Fruit fly (Drosophila melanogaster) whole organism, embryonic: ENCODE results near the gene LysRS.

Source experiments
- Atf6 ChIP-seq: fragments of 200-800 bp; sonication (Bioruptor generic); IDR thresholded peaks from 2 replicates; pipeline ENCODE4 v1.3.6; 2022; ENCODE audit warnings: missing biosample characterization, missing genetic modification characterization
- CG10147 ChIP-seq: fragments of 200-800 bp; sonication (Bioruptor generic); optimal IDR thresholded peaks from 2 replicates; lab custom pipeline; 2019; ENCODE audit warnings: missing biosample characterization, mild to moderate bottlenecking, missing genetic modification characterization, moderate library complexity
- CG10267 ChIP-seq: fragments of 200-800 bp; sonication (Bioruptor generic); optimal IDR thresholded peaks from 2 replicates; lab custom pipeline; 2018; ENCODE audit warnings: missing biosample characterization, mild to moderate bottlenecking, missing genetic modification characterization, moderate library complexity
- CG10366 ChIP-seq: fragments of 200-800 bp; sonication (Bioruptor generic); IDR thresholded peaks from 2 replicates; pipeline ENCODE4 v1.3.6; 2022; ENCODE audit warnings: missing biosample characterization, missing genetic modification characterization
- CG11456 ChIP-seq: fragments of 200-800 bp; sonication (Bioruptor generic); IDR thresholded peaks from 3 replicates; pipeline ENCODE4 v1.3.6; 2022; ENCODE audit warnings: missing biosample characterization, missing genetic modification characterization
- CG13123 ChIP-seq: fragments of 200-800 bp; sonication (Bioruptor generic); optimal IDR thresholded peaks from 2 replicates; lab custom pipeline; 2016; ENCODE audit warnings: missing biosample characterization, missing genetic modification characterization
- CG16815 ChIP-seq: fragments of 200-800 bp; sonication (Bioruptor generic); optimal IDR thresholded peaks from 3 replicates; lab custom pipeline; 2017; ENCODE audit warnings: missing biosample characterization, mild to moderate bottlenecking, missing genetic modification characterization
- CG18619 ChIP-seq: fragments of 200-800 bp; sonication (Bioruptor generic); optimal IDR thresholded peaks from 3 replicates; lab custom pipeline; 2017; ENCODE audit warnings: missing biosample characterization, mild to moderate bottlenecking, missing genetic modification characterization
- CG30431 ChIP-seq: fragments of 200-800 bp; sonication (Bioruptor generic); optimal IDR thresholded peaks from 2 replicates; lab custom pipeline; 2017; ENCODE audit warnings: missing biosample characterization, missing genetic modification characterization
- CG33557 ChIP-seq: fragments of 200-800 bp; sonication (Bioruptor generic); optimal IDR thresholded peaks from 2 replicates; lab custom pipeline; 2019; ENCODE audit warnings: missing biosample characterization, mild to moderate bottlenecking, missing genetic modification characterization, moderate library complexity
- CG3838 ChIP-seq: fragments of 200-800 bp; sonication (Bioruptor generic); optimal IDR thresholded peaks from 3 replicates; lab custom pipeline; 2016; ENCODE audit warnings: missing biosample characterization, missing genetic modification characterization
- CG4360 ChIP-seq: fragments of 200-800 bp; sonication (Bioruptor generic); IDR thresholded peaks from 2 replicates; pipeline ENCODE4 v1.3.6; 2022; ENCODE audit warnings: missing biosample characterization, missing genetic modification characterization
- CG4424 ChIP-seq: fragments of 200-800 bp; sonication (Bioruptor generic); optimal IDR thresholded peaks from 3 replicates; lab custom pipeline; 2016; ENCODE audit warnings: missing biosample characterization, missing genetic modification characterization
- CG5953 ChIP-seq: fragments of 200-800 bp; sonication (Bioruptor generic); IDR thresholded peaks from 2 replicates; pipeline ENCODE4 v1.3.6; 2022; ENCODE audit warnings: missing biosample characterization, missing genetic modification characterization
- CG6689 ChIP-seq: fragments of 200-800 bp; sonication (Bioruptor generic); IDR thresholded peaks from 2 replicates; pipeline ENCODE4 v1.3.6; 2022; ENCODE audit warnings: missing biosample characterization, missing genetic modification characterization
- CG7987 ChIP-seq: fragments of 200-800 bp; sonication (Bioruptor generic); optimal IDR thresholded peaks from 2 replicates; lab custom pipeline; 2018; ENCODE audit warnings: missing biosample characterization, mild to moderate bottlenecking, missing genetic modification characterization, moderate library complexity
- CG8478 ChIP-seq: fragments of >200 bp; optimal IDR thresholded peaks from 2 replicates; lab custom pipeline; 2018
- CG9437 ChIP-seq: fragments of 200-800 bp; sonication (Bioruptor generic); optimal IDR thresholded peaks from 2 replicates; lab custom pipeline; 2018; ENCODE audit warnings: missing biosample characterization, mild to moderate bottlenecking, missing genetic modification characterization
- Camta ChIP-seq: fragments of 200-800 bp; sonication (Bioruptor generic); optimal IDR thresholded peaks from 2 replicates; lab custom pipeline; 2016; ENCODE audit warnings: missing biosample characterization, missing genetic modification characterization
- D19B ChIP-seq: fragments of 200-800 bp; sonication (Bioruptor generic); optimal IDR thresholded peaks from 2 replicates; lab custom pipeline; 2017; ENCODE audit warnings: missing biosample characterization, mild to moderate bottlenecking, missing genetic modification characterization
- Doc2 ChIP-seq: fragments of 200-800 bp; sonication (Bioruptor generic); IDR thresholded peaks from 2 replicates; pipeline ENCODE4 v1.3.6; 2022; ENCODE audit warnings: missing biosample characterization, missing genetic modification characterization
- Dref ChIP-seq: fragments of 200-800 bp; sonication (Bioruptor generic); IDR thresholded peaks from 2 replicates; pipeline ENCODE4 v1.3.6; 2022; ENCODE audit warnings: missing biosample characterization, missing genetic modification characterization
- Eip74EF ChIP-seq, 2 experiments: fragments of 200-800 bp in 1 of 2; fragments of >200 bp in 1 of 2; sonication (Bioruptor generic) in 1 of 2; optimal IDR thresholded peaks; 2 replicates each; lab custom pipeline; 2017 to 2019; ENCODE audit warnings: missing biosample characterization in 2 of 2, missing genetic modification characterization in 2 of 2, mild to moderate bottlenecking in 1 of 2, moderate library complexity in 1 of 2
- H2.0 ChIP-seq: fragments of 200-800 bp; sonication (Bioruptor generic); IDR thresholded peaks from 2 replicates; pipeline ENCODE4 v1.3.6; 2022; ENCODE audit warnings: missing biosample characterization, missing genetic modification characterization
- HLH4C ChIP-seq: fragments of 200-800 bp; sonication (Bioruptor generic); IDR thresholded peaks from 3 replicates; pipeline ENCODE4 v1.3.6; 2022; ENCODE audit warnings: missing biosample characterization, missing genetic modification characterization; ENCODE audit not compliant: partially characterized antibody
- HLHmδ ChIP-seq: fragments of 200-800 bp; sonication (Bioruptor generic); optimal IDR thresholded peaks from 2 replicates; lab custom pipeline; 2018; ENCODE audit warnings: missing biosample characterization, mild to moderate bottlenecking, missing genetic modification characterization, moderate library complexity
- Nf-YC ChIP-seq: fragments of 200-800 bp; optimal IDR thresholded peaks from 3 replicates; lab custom pipeline; 2019; ENCODE audit warnings: missing biosample characterization, mild to moderate bottlenecking, missing genetic modification characterization, moderate library complexity
- Oaz ChIP-seq: fragments of 200-800 bp; sonication (Bioruptor generic); IDR thresholded peaks from 2 replicates; pipeline ENCODE4 v1.3.6; 2022; ENCODE audit warnings: missing biosample characterization, missing genetic modification characterization
- Opbp ChIP-seq: fragments of 200-800 bp; sonication (Bioruptor generic); IDR thresholded peaks from 3 replicates; pipeline ENCODE4 v1.3.6; 2022; ENCODE audit warnings: missing biosample characterization, missing genetic modification characterization; ENCODE audit not compliant: partially characterized antibody
- Pdp1 ChIP-seq, 2 experiments: fragments of 200-800 bp; sonication (Bioruptor generic); optimal IDR thresholded peaks; 3 replicates each; lab custom pipeline; 2016; ENCODE audit warnings: missing biosample characterization in 2 of 2, missing genetic modification characterization in 2 of 2, mild to moderate bottlenecking in 1 of 2, moderate library complexity in 1 of 2
- Xbp1 ChIP-seq: fragments of 200-800 bp; sonication (Bioruptor generic); optimal IDR thresholded peaks from 3 replicates; lab custom pipeline; 2016; ENCODE audit warnings: missing biosample characterization, mild to moderate bottlenecking, missing genetic modification characterization
- ab ChIP-seq: fragments of 200-800 bp; sonication (Bioruptor generic); optimal IDR thresholded peaks from 2 replicates; lab custom pipeline; 2016; ENCODE audit warnings: missing biosample characterization, missing genetic modification characterization
- bowl ChIP-seq: fragments of 200-800 bp; sonication (Bioruptor generic); IDR thresholded peaks from 2 replicates; pipeline ENCODE4 v1.3.6; 2022; ENCODE audit warnings: missing biosample characterization, missing genetic modification characterization
- chinmo ChIP-seq: fragments of 200-800 bp; sonication (Bioruptor generic); IDR thresholded peaks from 4 replicates; pipeline ENCODE4 v1.3.6; 2022; ENCODE audit warnings: missing biosample characterization, missing genetic modification characterization; ENCODE audit not compliant: partially characterized antibody
- crp ChIP-seq, 2 experiments: fragments of 200-800 bp; sonication (Bioruptor generic); optimal IDR thresholded peaks; 2 replicates in 1 of 2; 3 replicates in 1 of 2; lab custom pipeline; 2017; ENCODE audit warnings: missing biosample characterization in 2 of 2, missing genetic modification characterization in 2 of 2, mild to moderate bottlenecking in 1 of 2, moderate library complexity in 1 of 2
- esg ChIP-seq: fragments of 200-800 bp; sonication (Bioruptor generic); conservative IDR thresholded peaks from 2 replicates; pipeline ENCODE4 v1.3.6; 2022; ENCODE audit warnings: missing biosample characterization, missing genetic modification characterization
- ewg ChIP-seq: fragments of 200-800 bp; sonication (Bioruptor generic); optimal IDR thresholded peaks from 3 replicates; lab custom pipeline; 2017; ENCODE audit warnings: mild to moderate bottlenecking, missing biosample characterization, missing genetic modification reagents, missing genetic modification characterization
- gcm2 ChIP-seq: fragments of 200-800 bp; sonication (Bioruptor generic); optimal IDR thresholded peaks from 2 replicates; lab custom pipeline; 2016; ENCODE audit warnings: missing biosample characterization, missing genetic modification characterization
- ham ChIP-seq: fragments of 200-800 bp; sonication (Bioruptor generic); IDR thresholded peaks from 2 replicates; pipeline ENCODE4 v1.3.6; 2022; ENCODE audit warnings: missing biosample characterization, missing genetic modification characterization
- inv ChIP-seq: fragments of 200-800 bp; sonication (Bioruptor generic); IDR thresholded peaks from 2 replicates; pipeline ENCODE4 v1.3.6; 2022; ENCODE audit warnings: missing biosample characterization, missing genetic modification characterization; ENCODE audit not compliant: partially characterized antibody
- lbe ChIP-seq: fragments of 200-800 bp; sonication (Bioruptor generic); optimal IDR thresholded peaks from 2 replicates; lab custom pipeline; 2016; ENCODE audit warnings: missing biosample characterization, mild to moderate bottlenecking, missing genetic modification characterization
- mld ChIP-seq: fragments of 200-800 bp; sonication (Bioruptor generic); IDR thresholded peaks from 3 replicates; pipeline ENCODE4 v1.3.6; 2022; ENCODE audit warnings: missing biosample characterization, missing genetic modification characterization; ENCODE audit not compliant: partially characterized antibody
- nmo ChIP-seq: fragments of 200-800 bp; sonication (Bioruptor generic); optimal IDR thresholded peaks from 2 replicates; lab custom pipeline; 2018; ENCODE audit warnings: missing biosample characterization, mild to moderate bottlenecking, missing genetic modification characterization, moderate library complexity
- ranshi ChIP-seq: fragments of 200-800 bp; sonication (Bioruptor generic); IDR thresholded peaks from 2 replicates; pipeline ENCODE4 v1.3.6; 2022; ENCODE audit warnings: missing biosample characterization, missing genetic modification characterization
- sens-2 ChIP-seq: fragments of 200-800 bp; sonication (Bioruptor generic); IDR thresholded peaks from 2 replicates; pipeline ENCODE4 v1.3.6; 2022; ENCODE audit warnings: missing biosample characterization, missing genetic modification characterization
- tin ChIP-seq: fragments of 200-800 bp; sonication (Bioruptor generic); optimal IDR thresholded peaks from 3 replicates; lab custom pipeline; 2016; ENCODE audit warnings: missing biosample characterization, missing genetic modification characterization
- tll ChIP-seq, 2 experiments: fragments of 200-800 bp in 1 of 2; fragments of >200 bp in 1 of 2; sonication (Bioruptor generic) in 1 of 2; optimal IDR thresholded peaks; 2 replicates each; lab custom pipeline; 2017 to 2019; ENCODE audit warnings: missing biosample characterization in 2 of 2, missing genetic modification characterization in 2 of 2, mild to moderate bottlenecking in 1 of 2, moderate library complexity in 1 of 2
- twi ChIP-seq: fragments of 200-800 bp; optimal IDR thresholded peaks from 2 replicates; lab custom pipeline; 2019; ENCODE audit warnings: missing biosample characterization, mild to moderate bottlenecking, missing genetic modification characterization, moderate library complexity
- tx ChIP-seq: fragments of 200-800 bp; sonication (Bioruptor generic); optimal IDR thresholded peaks from 2 replicates; lab custom pipeline; 2016; ENCODE audit warnings: missing biosample characterization, missing genetic modification characterization

LysRS gene

DNA sequence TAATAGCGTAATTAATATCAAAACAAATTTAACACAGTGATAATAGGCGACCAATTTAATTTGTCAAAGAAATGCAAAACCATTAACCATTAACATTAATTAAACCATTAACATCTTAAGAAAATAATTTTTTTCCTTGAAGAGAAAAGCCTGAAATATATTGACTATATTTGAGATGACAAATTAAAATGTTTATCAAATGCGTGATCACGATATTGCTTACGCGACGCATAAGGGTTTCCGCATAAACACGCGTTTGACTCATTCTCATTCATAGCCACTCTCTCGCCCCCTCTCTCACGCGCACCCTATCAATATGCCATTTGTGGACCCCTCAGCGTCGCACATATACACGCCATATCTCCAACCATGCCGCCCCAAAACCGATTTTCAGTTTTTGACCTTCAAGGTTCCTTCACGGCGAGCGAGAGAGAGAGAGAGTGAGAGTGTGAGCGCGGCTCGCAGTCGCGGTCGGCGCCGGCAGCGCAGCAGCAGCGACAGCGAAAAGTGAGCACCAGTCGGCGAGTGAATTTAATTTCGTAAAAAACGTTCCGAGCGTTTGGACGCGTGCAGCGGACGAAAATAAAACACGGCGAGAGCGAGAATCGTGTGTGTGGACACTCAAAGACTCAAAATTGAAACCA is 23.2 kb downstream of the LysRS start, which contains the start of gene Hex-A (continued):
- TF ChIP-seq CG18619 (GFP tag; lab: Kevin White, UChicago) = peak; percentile 97
- TF ChIP-seq inv (GFP tag; lab: Robert Waterston, UW) = no peak
- TF ChIP-seq tx (GFP tag; lab: Kevin White, UChicago) = peak; percentile 89
- TF ChIP-seq tll (GFP tag; optimal IDR thresholded peaks at IDR 0.05; lab: Kevin White, UChicago) = peak in 1 of 2 experiments; percentile 52
- TF ChIP-seq CG6689 (GFP tag; lab: Robert Waterston, UW) = peak; percentile 90
- peak; percentile 95 for TF ChIP-seq twi (tag; lab: Kevin White, UChicago)
- peak; percentile 85 for TF ChIP-seq H2.0 (GFP tag; lab: Robert Waterston, UW)
- TF ChIP-seq Dref (GFP tag; lab: Robert Waterston, UW) = no peak
- TF ChIP-seq Pdp1 (GFP tag; optimal IDR thresholded peaks at IDR 0.05; lab: Kevin White, UChicago) = peak; percentile 91 to 94
- TF ChIP-seq CG10267 = peak; percentile 96
- TF ChIP-seq CG33557 = peak; percentile 95
- peak; percentile 37; the same call in 1 of the 2 replicates for TF ChIP-seq CG4360 (GFP tag; lab: Robert Waterston, UW)
- TF ChIP-seq ewg (GFP tag; lab: Kevin White, UChicago) = peak; percentile 89
- peak; percentile 92 for TF ChIP-seq lbe (GFP tag; lab: Kevin White, UChicago)
- peak; percentile 84 for TF ChIP-seq ranshi
- peak; percentile 90 for TF ChIP-seq CG3838 (GFP tag; lab: Kevin White, UChicago)
- TF ChIP-seq CG16815 = peak; percentile 80
- TF ChIP-seq tin = peak; percentile 92
- peak; percentile 80; the same call in 2 of the 4 replicates for TF ChIP-seq chinmo (GFP tag; lab: Robert Waterston, UW)
- peak; percentile 9 for TF ChIP-seq HLHmδ
- peak; percentile 92 for TF ChIP-seq CG4424 (GFP tag; lab: Kevin White, UChicago)
- no peak for TF ChIP-seq mld (GFP tag; lab: Robert Waterston, UW)
- TF ChIP-seq CG5953 (GFP tag; lab: Robert Waterston, UW) = peak; percentile 88
- peak in 1 of 2 experiments; percentile 99 for TF ChIP-seq Eip74EF (GFP tag; optimal IDR thresholded peaks at IDR 0.05; lab: Kevin White, UChicago)
- TF ChIP-seq esg = peak; percentile 89
- peak in 1 of 2 experiments; percentile 69 for TF ChIP-seq crp (GFP tag; optimal IDR thresholded peaks at IDR 0.05; lab: Kevin White, UChicago)
- TF ChIP-seq nmo = peak; percentile 99
- TF ChIP-seq CG9437 (GFP tag; lab: Kevin White, UChicago) = peak; percentile 94
- peak; percentile 81 for TF ChIP-seq CG13123 (GFP tag; lab: Kevin White, UChicago)
- TF ChIP-seq ham = peak; percentile 51; the same call in 1 of the 2 replicates
- TF ChIP-seq Atf6 (GFP tag; lab: Robert Waterston, UW) = peak; percentile 95
- peak; percentile 92 for TF ChIP-seq Xbp1
- peak; percentile 95 for TF ChIP-seq Camta (GFP tag; lab: Kevin White, UChicago)
- TF ChIP-seq HLH4C (GFP tag; lab: Robert Waterston, UW) = peak; percentile 50; the same call in 1 of the 3 replicates
- TF ChIP-seq ab (GFP tag; lab: Kevin White, UChicago) = peak; percentile 55
- TF ChIP-seq CG8478 (lab: Kevin White, UChicago) = no peak
- TF ChIP-seq Opbp (GFP tag; lab: Robert Waterston, UW) = peak; percentile 44; the same call in 1 of the 3 replicates
- TF ChIP-seq Doc2 (GFP tag; lab: Robert Waterston, UW) = peak; percentile 74
- peak; percentile 75 for TF ChIP-seq sens-2 (GFP tag; lab: Robert Waterston, UW)
- TF ChIP-seq gcm2 (GFP tag; lab: Kevin White, UChicago) = peak; percentile 85
- TF ChIP-seq bowl = peak; percentile 65
- peak; percentile 86 for TF ChIP-seq CG10366 (GFP tag; lab: Robert Waterston, UW)
- TF ChIP-seq Nf-YC (tag; lab: Kevin White, UChicago) = peak; percentile 94
- TF ChIP-seq CG11456 = peak; percentile 89
- peak; percentile 89 for TF ChIP-seq Oaz (GFP tag; lab: Robert Waterston, UW)
- peak; percentile 86 for TF ChIP-seq D19B (GFP tag; lab: Kevin White, UChicago)
- peak; percentile 99 for TF ChIP-seq CG10147 (GFP tag; lab: Kevin White, UChicago)
- TF ChIP-seq CG30431 = peak; percentile 84
- TF ChIP-seq CG7987 (GFP tag; lab: Kevin White, UChicago) = peak; percentile 73
